Fruit fly (Drosophila melanogaster): ENCODE results near the gene sqh.

The sqh gene

DNA sequence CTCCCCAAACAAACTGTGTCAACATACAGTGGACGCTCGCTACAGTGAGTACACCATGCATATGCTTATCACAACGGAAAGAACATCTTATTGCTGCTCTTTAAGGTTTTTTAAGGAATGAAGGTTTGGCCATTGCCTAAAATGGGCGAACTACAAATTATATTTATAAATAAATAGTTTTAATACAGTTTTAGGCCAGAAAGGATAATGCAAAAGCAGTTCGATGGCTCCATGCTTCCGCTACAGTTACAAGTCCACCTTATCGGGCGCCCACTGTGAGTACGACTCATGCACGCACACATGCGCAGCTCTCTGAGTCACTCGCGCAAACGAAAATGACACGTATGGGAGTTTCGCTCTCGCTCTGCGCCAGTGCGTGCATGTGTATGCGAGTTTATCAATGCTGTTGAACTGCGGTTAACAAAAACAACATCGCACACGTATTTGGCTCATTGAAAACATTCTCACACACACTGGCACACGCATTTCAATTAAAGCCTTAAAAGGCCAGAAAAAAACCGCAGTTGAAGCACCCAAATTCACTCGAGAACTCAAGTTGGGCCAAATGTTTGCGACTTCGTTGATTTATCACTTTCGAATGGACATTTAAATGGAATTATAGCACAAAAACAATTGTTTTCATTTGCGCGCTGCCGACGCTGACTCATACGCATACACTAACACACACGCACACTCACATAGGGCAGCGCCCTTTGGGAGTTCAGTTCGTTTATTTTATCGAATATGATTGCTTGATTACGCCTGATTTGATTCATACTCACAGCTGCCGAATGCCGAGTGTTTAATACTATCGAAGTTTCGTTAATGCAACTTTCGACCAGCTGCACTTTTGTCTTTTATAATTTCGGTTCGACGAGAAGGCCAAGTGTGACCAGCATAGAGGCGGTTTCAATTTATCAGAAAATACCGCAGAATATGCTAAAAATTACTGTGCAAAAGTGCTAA is at the start of gene sqh:
TSS of gene sqh (minus strand) at position 916 of the 966 bp plus-strand sequence.
- TF ChIP-seq Jra (GFP tag; optimal IDR thresholded peaks at IDR 0.05) (peak; percentile 97), Dif (GFP tag; optimal IDR thresholded peaks at IDR 0.05; ENCODE audit: partially characterized antibody) (peak; percentile 24), br (GFP tag; optimal IDR thresholded peaks at IDR 0.05) (peak; percentile 84), Dfd (GFP tag; optimal IDR thresholded peaks at IDR 0.05) (no peak), sage (GFP tag; optimal IDR thresholded peaks at IDR 0.05) (peak; percentile 83), brk (GFP tag; optimal IDR thresholded peaks at IDR 0.05) (peak; percentile 84), woc (GFP tag; optimal IDR thresholded peaks at IDR 0.05) (peak; percentile 90), tai (GFP tag; optimal IDR thresholded peaks at IDR 0.05) (no peak), psq (GFP tag; optimal IDR thresholded peaks at IDR 0.05) (peak; percentile 85), ey (GFP tag; optimal IDR thresholded peaks at IDR 0.05) (peak; percentile 82), CG32264 (GFP tag; optimal IDR thresholded peaks at IDR 0.05) (peak; percentile 45), Hr83 (GFP tag; optimal IDR thresholded peaks at IDR 0.05; ENCODE audit: poor library complexity, severe bottlenecking) (peak; percentile 66), Hnf4 (GFP tag; optimal IDR thresholded peaks at IDR 0.05) (peak; percentile 82), dsf (GFP tag; optimal IDR thresholded peaks at IDR 0.05; ENCODE audit: borderline replicate concordance) (no peak), fru (GFP tag; optimal IDR thresholded peaks at IDR 0.05) (peak; percentile 82), HLH106 (tag; optimal IDR thresholded peaks at IDR 0.05) (peak; percentile 90), Sp1 (GFP tag; optimal IDR thresholded peaks at IDR 0.05) (peak; percentile 91), pan (optimal IDR thresholded peaks at IDR 0.05) (no peak), N (GFP tag; optimal IDR thresholded peaks at IDR 0.05) (peak; percentile 26), GATAd (GFP tag; optimal IDR thresholded peaks at IDR 0.05) (no peak), Vsx2 (GFP tag; optimal IDR thresholded peaks at IDR 0.05; ENCODE audit: partially characterized antibody) (no peak), rgr (GFP tag; optimal IDR thresholded peaks at IDR 0.05) (peak; percentile 89), sv (GFP tag; optimal IDR thresholded peaks at IDR 0.05) (peak; percentile 81), foxo (GFP tag; optimal IDR thresholded peaks at IDR 0.05) (peak in 1 of 2 experiments; percentile 91), Myc (optimal IDR thresholded peaks at IDR 0.05) (no peak), Mio (GFP tag; optimal IDR thresholded peaks at IDR 0.05) (peak; percentile 33), dmrt93B (GFP tag; optimal IDR thresholded peaks at IDR 0.05) (peak; percentile 83), CG9705 (GFP tag; optimal IDR thresholded peaks at IDR 0.05) (peak; percentile 85), OdsH (GFP tag; optimal IDR thresholded peaks at IDR 0.05) (peak; percentile 90), h (GFP tag; optimal IDR thresholded peaks at IDR 0.05) (peak; percentile 88), jim (GFP tag; optimal IDR thresholded peaks at IDR 0.05) (peak; percentile 27), Rel (GFP tag; optimal IDR thresholded peaks at IDR 0.05) (peak; percentile 79), Rel (tag; optimal IDR thresholded peaks at IDR 0.05) (peak; percentile 70)

dm6 chrX:6267745-6268582 is 43.0 kb upstream of the sqh start, which contains the start of gene Spt6:
Gene Spt6 (plus strand): TSS chrX:6267797.
- TF ChIP-seq Rel (GFP tag; optimal IDR thresholded peaks at IDR 0.05) (no peak), Rel (tag; optimal IDR thresholded peaks at IDR 0.05) (peak; percentile 3), Jra (GFP tag; optimal IDR thresholded peaks at IDR 0.05) (no peak)

- TF ChIP-seq CG32264 (GFP tag; optimal IDR thresholded peaks at IDR 0.05) (no peak), rgr (GFP tag; optimal IDR thresholded peaks at IDR 0.05) (peak; percentile 13), Dfd (GFP tag; optimal IDR thresholded peaks at IDR 0.05) (no peak), HLH106 (tag; optimal IDR thresholded peaks at IDR 0.05) (peak; percentile 65), Jra (GFP tag; optimal IDR thresholded peaks at IDR 0.05) (no peak), br (GFP tag; optimal IDR thresholded peaks at IDR 0.05) (peak; percentile 38), foxo (GFP tag; optimal IDR thresholded peaks at IDR 0.05) (peak in 1 of 2 experiments; percentile 60), sv (GFP tag; optimal IDR thresholded peaks at IDR 0.05) (peak; percentile 43), ey (GFP tag; optimal IDR thresholded peaks at IDR 0.05) (peak; percentile 54), Sp1 (GFP tag; optimal IDR thresholded peaks at IDR 0.05) (peak; percentile 36), fru (GFP tag; optimal IDR thresholded peaks at IDR 0.05) (peak; percentile 32), CG9705 (GFP tag; optimal IDR thresholded peaks at IDR 0.05) (peak; percentile 18), Hnf4 (GFP tag; optimal IDR thresholded peaks at IDR 0.05) (peak; percentile 27), h (GFP tag; optimal IDR thresholded peaks at IDR 0.05) (peak; percentile 35), woc (GFP tag; optimal IDR thresholded peaks at IDR 0.05) (peak; percentile 76)
These were observed 42.3 kb upstream of the sqh start, which contains the start of gene schlank for dm6 chrX:6267187-6267711. Gene schlank (minus strand): TSS chrX:6267228.

Measured in whole organism, wandering third instar larva.